Fruit fly (Drosophila melanogaster) whole organism, adult: ENCODE data around the gene Lk.

Source experiments
- CG11617 ChIP-seq: fragments of 200-800 bp; sonication (Bioruptor generic); optimal IDR thresholded peaks from 2 replicates; lab custom pipeline; 2017; ENCODE audit warnings: mild to moderate bottlenecking, missing biosample characterization, missing genetic modification reagents, missing genetic modification characterization
- CG12768 ChIP-seq: fragments of 200-800 bp; sonication (Bioruptor generic); optimal IDR thresholded peaks from 2 replicates; lab custom pipeline; 2017; ENCODE audit warnings: missing biosample characterization, missing genetic modification characterization, mild to moderate bottlenecking, moderate library complexity, missing genetic modification reagents
- CG14711 ChIP-seq: fragments of 200-800 bp; sonication (Bioruptor generic); optimal IDR thresholded peaks from 2 replicates; lab custom pipeline; 2018; ENCODE audit warnings: missing biosample characterization, mild to moderate bottlenecking, missing genetic modification characterization, moderate library complexity
- CG1620 ChIP-seq: fragments of 200-800 bp; sonication (Bioruptor generic); optimal IDR thresholded peaks from 2 replicates; lab custom pipeline; 2016; ENCODE audit warnings: missing biosample characterization, missing genetic modification characterization
- CG33017 ChIP-seq: fragments of 200-800 bp; sonication (Bioruptor generic); optimal IDR thresholded peaks from 2 replicates; lab custom pipeline; 2018; ENCODE audit warnings: missing biosample characterization, mild to moderate bottlenecking, missing genetic modification characterization, moderate library complexity
- CG5204 ChIP-seq: fragments of 200-800 bp; sonication (Bioruptor generic); optimal IDR thresholded peaks from 2 replicates; lab custom pipeline; 2016; ENCODE audit warnings: missing biosample characterization, missing genetic modification characterization
- CG7101 ChIP-seq: fragments of 200-800 bp; sonication (Bioruptor generic); optimal IDR thresholded peaks from 2 replicates; lab custom pipeline; 2018; ENCODE audit warnings: missing biosample characterization, mild to moderate bottlenecking, missing genetic modification characterization, moderate library complexity
- Clk ChIP-seq: fragments of 200-800 bp; sonication (Bioruptor generic); optimal IDR thresholded peaks from 2 replicates; lab custom pipeline; 2017; ENCODE audit warnings: missing biosample characterization, missing genetic modification characterization
- Crg-1 ChIP-seq: fragments of 200-800 bp; sonication (Bioruptor generic); optimal IDR thresholded peaks from 2 replicates; lab custom pipeline; 2016; ENCODE audit warnings: missing biosample characterization, missing genetic modification characterization
- Hr96 ChIP-seq: fragments of 200-800 bp; sonication (Bioruptor generic); optimal IDR thresholded peaks from 2 replicates; lab custom pipeline; 2016; ENCODE audit warnings: missing biosample characterization, missing genetic modification characterization
- Mnt ChIP-seq: fragments of 200-800 bp; sonication (Bioruptor generic); optimal IDR thresholded peaks from 2 replicates; lab custom pipeline; 2016; ENCODE audit warnings: missing biosample characterization, mild to moderate bottlenecking, missing genetic modification characterization
- bab1 ChIP-seq: fragments of 200-800 bp; sonication (Bioruptor generic); optimal IDR thresholded peaks from 3 replicates; lab custom pipeline; 2019; ENCODE audit warnings: missing biosample characterization, mild to moderate bottlenecking, missing genetic modification characterization, moderate library complexity
- cic ChIP-seq: fragments of 200-800 bp; sonication (Bioruptor generic); optimal IDR thresholded peaks from 2 replicates; lab custom pipeline; 2017; ENCODE audit warnings: missing biosample characterization, mild to moderate bottlenecking, missing genetic modification characterization, moderate library complexity
- cnc ChIP-seq, 2 experiments: fragments of >200 bp; optimal IDR thresholded peaks; 2 replicates each; lab custom pipeline; 2017
- kay ChIP-seq: fragments of 200-800 bp; sonication (Bioruptor generic); peaks from one replicate; lab custom pipeline; 2016; ENCODE audit warnings: missing biosample characterization, missing genetic modification characterization, borderline replicate concordance
- ovo ChIP-seq: fragments of 200-800 bp; sonication (Bioruptor generic); optimal IDR thresholded peaks from 2 replicates; lab custom pipeline; 2016; ENCODE audit warnings: missing biosample characterization, missing genetic modification characterization
- pad ChIP-seq: fragments of 200-800 bp; sonication (Bioruptor generic); optimal IDR thresholded peaks from 3 replicates; lab custom pipeline; 2017; ENCODE audit warnings: missing biosample characterization, missing genetic modification characterization, mild to moderate bottlenecking, moderate library complexity, missing genetic modification reagents

Gene Lk

dm6 chr3L:14515690-14516089 is 44.9 kb downstream of the Lk start:
- TF ChIP-seq kay (no peak), ovo (GFP tag; lab: Kevin White, UChicago) (no peak), cic (GFP tag; lab: Kevin White, UChicago) (no peak), CG1620 (no peak), Hr96 (GFP tag; lab: Kevin White, UChicago) (no peak), CG11617 (no peak), CG5204 (no peak), CG14711 (tag; lab: Kevin White, UChicago) (no peak), CG7101 (no peak)

dm6 chr3L:14513286-14513685 is 47.3 kb downstream of the Lk start:
- TF ChIP-seq Mnt (GFP tag; lab: Kevin White, UChicago): no peak
- no peak for TF ChIP-seq Clk (GFP tag; lab: Kevin White, UChicago)
- TF ChIP-seq cnc (optimal IDR thresholded peaks at IDR 0.05; lab: Kevin White, UChicago): no peak
- TF ChIP-seq pad (GFP tag; lab: Kevin White, UChicago): no peak
- no peak for TF ChIP-seq CG14711 (tag; lab: Kevin White, UChicago)
- no peak for TF ChIP-seq bab1 (GFP tag; lab: Kevin White, UChicago)
- no peak for TF ChIP-seq ovo (GFP tag; lab: Kevin White, UChicago)
- no peak for TF ChIP-seq cic (GFP tag; lab: Kevin White, UChicago)
- TF ChIP-seq kay: no peak
- TF ChIP-seq CG12768 (GFP tag; lab: Kevin White, UChicago): no peak
- TF ChIP-seq Hr96 (GFP tag; lab: Kevin White, UChicago): no peak
- TF ChIP-seq Crg-1 (GFP tag; lab: Kevin White, UChicago): no peak
- no peak for TF ChIP-seq CG33017
- no peak for TF ChIP-seq CG1620
